Worm (Caenorhabditis elegans) whole organism, late embryonic: ENCODE results near the gene nep-22.
A peak's percentile ranks its signal among the peaks of the same experiment; 100 is the strongest.

Experiments
- C38D4.7 ChIP-seq: fragments of 200-800 bp; sonication (Bioruptor generic); optimal IDR thresholded peaks from 2 replicates; lab custom pipeline; 2018; ENCODE audit warnings: mild to moderate bottlenecking, missing genetic modification characterization, moderate library complexity, missing compliant biosample characterization
- F13H6.1 ChIP-seq: sonication (generic microtip); optimal IDR thresholded peaks from 2 replicates; lab custom pipeline; 2016; ENCODE audit warnings: missing genetic modification characterization, missing compliant biosample characterization
- K02D7.2 ChIP-seq: sonication (generic microtip); optimal IDR thresholded peaks from 2 replicates; lab custom pipeline; 2017; ENCODE audit warnings: mild to moderate bottlenecking, missing genetic modification characterization, missing compliant biosample characterization
- K09A11.1 ChIP-seq: sonication (generic microtip); optimal IDR thresholded peaks from 2 replicates; lab custom pipeline; 2017; ENCODE audit warnings: antibody characterized with exemption, mild to moderate bottlenecking, missing genetic modification characterization, missing compliant biosample characterization; ENCODE audit not compliant: insufficient read depth
- Y22D7AL.16 ChIP-seq: sonication (generic microtip); optimal IDR thresholded peaks from 2 replicates; lab custom pipeline; 2016; ENCODE audit warnings: missing genetic modification characterization, missing compliant biosample characterization
- ahr-1 ChIP-seq: sonication (generic microtip); optimal IDR thresholded peaks from 2 replicates; lab custom pipeline; 2016; ENCODE audit warnings: missing genetic modification characterization, missing compliant biosample characterization
- ceh-14 ChIP-seq: sonication (generic microtip); optimal IDR thresholded peaks from 2 replicates; lab custom pipeline; 2016; ENCODE audit warnings: missing genotype, missing genetic modification characterization, missing compliant biosample characterization
- ceh-19 ChIP-seq: fragments of 200-800 bp; sonication (Bioruptor generic); optimal IDR thresholded peaks from 2 replicates; lab custom pipeline; 2018; ENCODE audit warnings: mild to moderate bottlenecking, missing genetic modification characterization, missing compliant biosample characterization
- ceh-22 ChIP-seq: sonication (generic microtip); optimal IDR thresholded peaks from 2 replicates; lab custom pipeline; 2017; ENCODE audit warnings: missing biosample characterization, missing genetic modification characterization
- ceh-24 ChIP-seq: sonication (generic microtip); optimal IDR thresholded peaks from 2 replicates; lab custom pipeline; 2016; ENCODE audit warnings: mild to moderate bottlenecking, missing genetic modification characterization, missing compliant biosample characterization
- ceh-6 ChIP-seq: fragments of 200-800 bp; sonication (Bioruptor generic); optimal IDR thresholded peaks from 2 replicates; lab custom pipeline; 2018; ENCODE audit warnings: mild to moderate bottlenecking, missing genetic modification characterization, missing compliant biosample characterization
- dmd-4 ChIP-seq: sonication (generic microtip); optimal IDR thresholded peaks from 2 replicates; lab custom pipeline; 2016; ENCODE audit warnings: borderline replicate concordance, missing genetic modification characterization, missing compliant biosample characterization
- ets-4 ChIP-seq: sonication (generic microtip); optimal IDR thresholded peaks from 2 replicates; lab custom pipeline; 2016; ENCODE audit warnings: missing genetic modification characterization, missing compliant biosample characterization
- fax-1 ChIP-seq: sonication (generic microtip); optimal IDR thresholded peaks from 2 replicates; lab custom pipeline; 2016; ENCODE audit warnings: missing genotype, missing genetic modification characterization, missing compliant biosample characterization
- fkh-6 ChIP-seq: sonication (generic microtip); optimal IDR thresholded peaks from 2 replicates; lab custom pipeline; 2016; ENCODE audit warnings: missing genetic modification characterization, missing compliant biosample characterization
- hlh-15 ChIP-seq: sonication (generic microtip); optimal IDR thresholded peaks from 2 replicates; lab custom pipeline; 2016; ENCODE audit warnings: missing genetic modification characterization, missing compliant biosample characterization
- hlh-6 ChIP-seq: sonication (generic microtip); optimal IDR thresholded peaks from 2 replicates; lab custom pipeline; 2016; ENCODE audit warnings: missing genotype, missing genetic modification characterization, missing compliant biosample characterization
- hlh-8 ChIP-seq: sonication (generic microtip); optimal IDR thresholded peaks from 2 replicates; lab custom pipeline; 2016; ENCODE audit warnings: missing genotype, missing genetic modification characterization, missing compliant biosample characterization
- lim-6 ChIP-seq: sonication (generic microtip); optimal IDR thresholded peaks from 2 replicates; lab custom pipeline; 2016; ENCODE audit warnings: missing genetic modification characterization, missing compliant biosample characterization
- madf-2 ChIP-seq: sonication (generic microtip); optimal IDR thresholded peaks from 2 replicates; lab custom pipeline; 2017; ENCODE audit warnings: missing genetic modification characterization, missing compliant biosample characterization
- mec-3 ChIP-seq: sonication (generic microtip); optimal IDR thresholded peaks from 2 replicates; lab custom pipeline; 2016; ENCODE audit warnings: borderline replicate concordance, missing genetic modification characterization, missing compliant biosample characterization
- npax-4 ChIP-seq: sonication (generic microtip); optimal IDR thresholded peaks from 2 replicates; lab custom pipeline; 2016; ENCODE audit warnings: missing genetic modification characterization, missing compliant biosample characterization
- odd-2 ChIP-seq: sonication (generic microtip); optimal IDR thresholded peaks from 2 replicates; lab custom pipeline; 2017; ENCODE audit warnings: antibody characterized with exemption, mild to moderate bottlenecking, missing genetic modification characterization, missing compliant biosample characterization
- pag-3 ChIP-seq: sonication (generic microtip); optimal IDR thresholded peaks from 2 replicates; lab custom pipeline; 2016; ENCODE audit warnings: missing compliant biosample characterization, missing genetic modification characterization, borderline replicate concordance
- pat-9 ChIP-seq: fragments of 200-800 bp; sonication (Bioruptor generic); optimal IDR thresholded peaks from 2 replicates; lab custom pipeline; 2018; ENCODE audit warnings: mild to moderate bottlenecking, missing genetic modification characterization, moderate library complexity, missing compliant biosample characterization
- pax-1 ChIP-seq: fragments of 150-350 bp; optimal IDR thresholded peaks from 2 replicates; lab custom pipeline; 2014; ENCODE audit warnings: missing biosample characterization, missing genetic modification characterization
- pha-2 ChIP-seq: sonication (generic microtip); optimal IDR thresholded peaks from 2 replicates; lab custom pipeline; 2017; ENCODE audit warnings: mild to moderate bottlenecking, missing genetic modification characterization, missing compliant biosample characterization
- pha-4 ChIP-seq: fragments of 150-350 bp; optimal IDR thresholded peaks from 2 replicates; lab custom pipeline; 2018; ENCODE audit warnings: missing biosample characterization, missing genetic modification reagents, missing genetic modification characterization
- pqm-1 ChIP-seq: sonication (generic microtip); optimal IDR thresholded peaks from 2 replicates; lab custom pipeline; 2016; ENCODE audit warnings: missing genetic modification characterization, missing compliant biosample characterization
- syd-9 ChIP-seq: sonication (generic microtip); optimal IDR thresholded peaks from 2 replicates; lab custom pipeline; 2016; ENCODE audit warnings: mild to moderate bottlenecking, missing genetic modification characterization, moderate library complexity, missing compliant biosample characterization
- tbx-7 ChIP-seq: sonication (generic microtip); optimal IDR thresholded peaks from 2 replicates; lab custom pipeline; 2016; ENCODE audit warnings: missing genotype, missing genetic modification characterization, missing compliant biosample characterization
- ttx-3 ChIP-seq: sonication (generic microtip); optimal IDR thresholded peaks from 2 replicates; lab custom pipeline; 2016; ENCODE audit warnings: missing genetic modification reagents, missing genetic modification characterization, missing compliant biosample characterization
- unc-3 ChIP-seq, 2 experiments: fragments of 200-800 bp in 1 of 2; sonication (Bioruptor generic) in 1 of 2; sonication (generic microtip) in 1 of 2; conservative IDR thresholded peaks in 1 of 2; optimal IDR thresholded peaks in 1 of 2; 2 replicates each; pipeline versions ENCODE4 v1.3.6 to Lab custom; 2016 to 2022; ENCODE audit warnings: missing compliant biosample characterization in 2 of 2, missing genetic modification characterization in 2 of 2, missing genetic modification reagents in 1 of 2
- unc-55 ChIP-seq: sonication (generic microtip); optimal IDR thresholded peaks from 2 replicates; lab custom pipeline; 2017; ENCODE audit warnings: missing biosample characterization, missing genetic modification reagents, missing genetic modification characterization
- zip-5 ChIP-seq: sonication (generic microtip); optimal IDR thresholded peaks from 2 replicates; lab custom pipeline; 2016; ENCODE audit warnings: missing genetic modification characterization, missing compliant biosample characterization
- ztf-16 ChIP-seq: sonication (generic microtip); optimal IDR thresholded peaks from 2 replicates; lab custom pipeline; 2017; ENCODE audit warnings: missing genetic modification characterization, missing compliant biosample characterization

The nep-22 gene

DNA sequence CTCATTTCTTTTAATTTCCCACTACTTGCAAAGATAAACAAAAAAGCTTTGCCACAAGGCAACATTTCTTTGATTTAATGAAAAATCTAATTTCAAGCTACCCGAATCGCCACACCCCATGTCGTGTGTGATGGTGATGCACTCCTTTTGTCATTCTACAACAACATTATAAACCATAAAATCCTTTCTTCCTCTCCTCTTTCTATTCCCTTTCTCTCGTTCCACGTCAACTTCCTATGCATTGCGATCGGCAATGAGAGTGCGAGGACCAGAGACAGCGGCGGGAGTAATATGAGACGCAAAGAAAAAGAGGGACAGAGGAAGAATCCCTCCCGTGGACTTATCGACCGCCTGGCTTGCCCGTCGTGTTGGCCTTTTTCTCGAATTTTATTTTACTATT, 33.7 kb downstream of the nep-22 start (continued):
- TF ChIP-seq fkh-6 (tag; lab: Kevin White, UChicago) = no peak
- peak; percentile 60 for TF ChIP-seq unc-55 (GFP tag; lab: Kevin White, UChicago)
- no peak for TF ChIP-seq fax-1
- TF ChIP-seq ceh-6 (GFP tag; lab: Kevin White, UChicago) = no peak
- no peak for TF ChIP-seq K09A11.1
- no peak for TF ChIP-seq pha-2 (tag; lab: Kevin White, UChicago)
- no peak for TF ChIP-seq ceh-22
- no peak for TF ChIP-seq unc-3 (GFP tag; conservative IDR thresholded peaks at IDR 0.05; lab: Robert Waterston, UW)
- TF ChIP-seq unc-3 (tag; optimal IDR thresholded peaks at IDR 0.05; lab: Kevin White, UChicago) = no peak
- TF ChIP-seq npax-4 = no peak
- no peak for TF ChIP-seq lim-6 (tag; lab: Kevin White, UChicago)
- no peak for TF ChIP-seq syd-9 (tag; lab: Kevin White, UChicago)
- no peak for TF ChIP-seq ahr-1 (tag; lab: Kevin White, UChicago)
- TF ChIP-seq pha-4 (tag; lab: Kevin White, UChicago) = no peak
- TF ChIP-seq ztf-16 (tag; lab: Kevin White, UChicago) = no peak
- TF ChIP-seq ttx-3 (tag; lab: Kevin White, UChicago) = no peak
- no peak for TF ChIP-seq odd-2 (tag; lab: Kevin White, UChicago)
- TF ChIP-seq hlh-6 (tag; lab: Kevin White, UChicago) = no peak
- TF ChIP-seq Y22D7AL.16 = no peak
- no peak for TF ChIP-seq ets-4 (tag; lab: Kevin White, UChicago)

DNA sequence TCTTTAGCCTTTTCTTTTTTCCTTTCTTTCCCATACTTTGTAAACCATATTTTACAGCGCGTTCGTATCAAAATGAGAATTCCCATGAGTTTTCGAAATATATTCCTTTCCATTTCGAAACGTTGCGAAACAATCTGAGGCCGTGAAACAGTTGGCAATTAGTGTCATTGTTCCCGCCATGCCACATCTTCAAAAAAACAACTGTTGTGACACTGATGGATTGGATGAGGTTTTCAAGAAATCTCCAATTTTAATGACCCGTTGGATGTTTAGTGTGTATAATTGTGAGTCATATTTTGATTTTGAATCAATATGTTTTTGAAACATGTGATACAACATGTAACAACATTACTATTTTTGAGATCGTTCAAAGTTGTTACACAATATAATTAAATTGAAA, 34.7 kb downstream of the nep-22 start:
- TF ChIP-seq fkh-6 (tag; lab: Kevin White, UChicago) (no peak), pqm-1 (no peak), hlh-15 (no peak), madf-2 (tag; lab: Kevin White, UChicago) (no peak), pax-1 (tag; lab: Kevin White, UChicago) (no peak), unc-3 (GFP tag; conservative IDR thresholded peaks at IDR 0.05; lab: Robert Waterston, UW) (no peak), unc-3 (tag; optimal IDR thresholded peaks at IDR 0.05; lab: Kevin White, UChicago) (no peak), pat-9 (no peak), K02D7.2 (tag; lab: Kevin White, UChicago) (no peak)

DNA sequence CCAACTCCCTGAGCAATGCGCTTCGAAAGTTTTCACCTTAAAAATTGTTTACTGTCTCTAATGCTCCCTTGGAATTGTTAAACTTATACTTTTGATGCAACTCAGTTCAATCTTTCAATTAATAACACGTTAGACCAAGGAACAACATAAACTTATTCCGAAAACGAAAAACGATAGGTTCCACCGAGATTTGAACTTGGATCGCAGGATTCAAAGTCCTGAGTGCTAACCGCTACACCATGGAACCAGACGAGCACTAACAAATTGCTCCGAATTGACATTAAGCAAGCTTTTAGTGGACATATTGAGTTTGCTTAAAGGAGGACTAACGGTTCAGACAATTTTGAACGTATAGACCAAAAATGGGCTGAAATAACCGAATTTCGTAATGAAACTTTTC, 40.1 kb downstream of the nep-22 start:
- TF ChIP-seq tbx-7 (tag; lab: Kevin White, UChicago) = no peak
- no peak for TF ChIP-seq ceh-14
- no peak for TF ChIP-seq pat-9
- no peak for TF ChIP-seq dmd-4 (tag; lab: Kevin White, UChicago)
- no peak for TF ChIP-seq npax-4
- no peak for TF ChIP-seq zip-5 (tag; lab: Kevin White, UChicago)
- no peak for TF ChIP-seq ceh-19 (GFP tag; lab: Kevin White, UChicago)
- TF ChIP-seq hlh-8 = no peak
- no peak for TF ChIP-seq pag-3 (tag; lab: Kevin White, UChicago)
- no peak for TF ChIP-seq ztf-16 (tag; lab: Kevin White, UChicago)
- no peak for TF ChIP-seq odd-2 (tag; lab: Kevin White, UChicago)
- no peak for TF ChIP-seq C38D4.7 (GFP tag; lab: Kevin White, UChicago)
- TF ChIP-seq K02D7.2 (tag; lab: Kevin White, UChicago) = no peak

DNA sequence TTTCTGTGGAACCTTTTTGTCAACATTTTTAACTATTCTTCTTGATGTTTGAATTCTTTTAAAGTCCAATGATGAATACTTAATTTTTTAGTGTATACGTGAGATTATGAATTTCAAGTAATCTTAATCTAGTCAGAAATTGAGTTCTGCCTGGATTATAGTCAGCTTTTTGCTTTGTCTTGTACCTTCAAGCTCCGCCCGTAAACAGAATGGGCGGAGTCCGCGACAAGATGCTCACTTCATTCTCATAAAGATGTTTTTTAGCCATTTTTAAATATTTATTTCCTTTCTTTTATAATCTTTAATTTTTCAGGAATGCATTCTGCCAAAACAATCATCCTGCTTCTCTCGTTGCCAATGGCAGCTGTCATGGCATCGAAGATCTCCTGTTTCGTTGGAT, 42.5 kb downstream of the nep-22 start, which contains the start of gene F47E1.1:
TSS of gene F47E1.1 (plus strand) at position 301 of the 400 bp plus-strand sequence.
- no peak for TF ChIP-seq ttx-3 (tag; lab: Kevin White, UChicago)
- no peak for TF ChIP-seq unc-3 (GFP tag; conservative IDR thresholded peaks at IDR 0.05; lab: Robert Waterston, UW)
- TF ChIP-seq unc-3 (tag; optimal IDR thresholded peaks at IDR 0.05; lab: Kevin White, UChicago) = no peak
- TF ChIP-seq F13H6.1 (tag; lab: Kevin White, UChicago) = no peak
- no peak for TF ChIP-seq ceh-24 (tag; lab: Kevin White, UChicago)
- no peak for TF ChIP-seq tbx-7 (tag; lab: Kevin White, UChicago)
- no peak for TF ChIP-seq mec-3 (tag; lab: Kevin White, UChicago)
- TF ChIP-seq fkh-6 (tag; lab: Kevin White, UChicago) = no peak
- TF ChIP-seq, all 69 proteins: peak for 0
